Fruit fly (Drosophila melanogaster): ENCODE data around the gene CG9121.

- TF ChIP-seq CG30020 (tag; optimal IDR thresholded peaks at IDR 0.05) (no peak), gce (GFP tag; IDR thresholded peaks at IDR 0.05) (no peak), dati (GFP tag; IDR thresholded peaks at IDR 0.05) (no peak), CG15269 (tag; optimal IDR thresholded peaks at IDR 0.05) (no peak), tap (tag; optimal IDR thresholded peaks at IDR 0.05) (no peak), sug (tag; optimal IDR thresholded peaks at IDR 0.05) (no peak), CG31388 (GFP tag; optimal IDR thresholded peaks at IDR 0.05) (no peak), run (tag; optimal IDR thresholded peaks at IDR 0.05) (no peak), Fer1 (GFP tag; optimal IDR thresholded peaks at IDR 0.05) (no peak), CrebB (tag; optimal IDR thresholded peaks at IDR 0.05) (no peak), CG4854 (GFP tag; optimal IDR thresholded peaks at IDR 0.05) (no peak), fru (optimal IDR thresholded peaks at IDR 0.05) (no peak), chinmo (GFP tag; IDR thresholded peaks at IDR 0.05; ENCODE audit: partially characterized antibody) (no peak), Atf3 (GFP tag; optimal IDR thresholded peaks at IDR 0.05) (no peak)
Measured at dm6 chr2L:5022602-5023001, 28.3 kb downstream of the CG9121 start.

All from whole organism, embryonic.